Fruit fly (Drosophila melanogaster) whole organism, wandering third instar larva: Measurements from ENCODE around the gene NijA.

Experiments
- pan ChIP-seq: fragments of >200 bp; optimal IDR thresholded peaks from 2 replicates; lab custom pipeline; 2017
- psq ChIP-seq: fragments of 200-800 bp; sonication (Bioruptor generic); optimal IDR thresholded peaks from 3 replicates; lab custom pipeline; 2017; ENCODE audit warnings: missing biosample characterization, mild to moderate bottlenecking, missing genetic modification characterization, moderate library complexity

DNA sequence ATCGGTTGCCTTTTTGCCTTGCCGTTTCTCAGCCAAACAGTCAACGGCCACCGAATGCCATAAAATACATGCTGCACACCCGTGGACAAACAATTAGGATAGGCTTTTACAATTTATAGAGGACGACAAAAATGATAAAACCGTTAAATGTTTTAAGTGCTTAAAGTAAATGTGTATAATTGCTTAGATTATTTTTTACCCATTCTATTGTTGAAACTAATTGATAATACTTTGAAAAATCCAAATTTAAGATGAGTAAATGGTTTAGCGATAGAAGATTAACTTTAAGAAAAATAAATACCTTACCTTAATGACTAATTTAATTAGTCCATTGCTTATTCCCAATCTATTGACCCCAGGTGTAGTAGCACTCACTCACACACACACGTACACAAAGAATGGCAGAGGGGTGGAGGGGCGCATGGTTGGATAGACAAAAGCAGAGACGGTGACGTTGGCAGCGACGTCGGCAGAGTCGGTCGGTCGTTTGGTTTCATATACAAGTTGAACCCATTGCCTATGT, 18.1 kb downstream of the NijA start:
- TF ChIP-seq pan (lab: Kevin White, UChicago) (no peak), psq (GFP tag; lab: Kevin White, UChicago) (peak; percentile 82)
